Worm (Caenorhabditis elegans): ENCODE data around the gene D2024.18.

- TF ChIP-seq dao-5 (tag; optimal IDR thresholded peaks at IDR 0.05) (no peak), him-1 (tag; optimal IDR thresholded peaks at IDR 0.05) (no peak)
Observed at ce11 chrIV:7230198-7230597, 20.1 kb upstream of the D2024.18 start, which contains the start of gene cap-1.

Data from whole organism, L4/young adult.